Worm (Caenorhabditis elegans): ENCODE measurements around the gene fipr-29.

ce11 chrIII:3037346-3037745 is 22.8 kb downstream of the fipr-29 start:
- no peak for TF ChIP-seq unc-62 (GFP tag; optimal IDR thresholded peaks at IDR 0.05)
- TF ChIP-seq nhr-12 (tag; optimal IDR thresholded peaks at IDR 0.05), result no peak
- no peak for TF ChIP-seq ama-1 (optimal IDR thresholded peaks at IDR 0.05)
- peak; percentile 22 to 81 for TF ChIP-seq mdl-1 (tag; optimal IDR thresholded peaks at IDR 0.05)
- TF ChIP-seq unc-39 (tag; optimal IDR thresholded peaks at IDR 0.05), result no peak
- no peak for TF ChIP-seq zag-1 (tag; optimal IDR thresholded peaks at IDR 0.05)
- no peak for TF ChIP-seq elt-3 (tag; optimal IDR thresholded peaks at IDR 0.05)
- no peak for TF ChIP-seq ztf-11 (tag; optimal IDR thresholded peaks at IDR 0.05)
- no peak for TF ChIP-seq nhr-237 (tag; optimal IDR thresholded peaks at IDR 0.05)
- TF ChIP-seq sma-3 (GFP tag; optimal IDR thresholded peaks at IDR 0.05), result no peak
- no peak for TF ChIP-seq nhr-21 (tag; optimal IDR thresholded peaks at IDR 0.05)
- peak; percentile 29 for TF ChIP-seq fos-1 (tag; optimal IDR thresholded peaks at IDR 0.05)
- TF ChIP-seq lin-39 (tag; optimal IDR thresholded peaks at IDR 0.05), result no peak

All from whole organism, L2 larva.